Fruit fly (Drosophila melanogaster) whole organism, embryonic: Measurements from ENCODE around the gene mh.

ENCODE experiments used
- Asciz ChIP-seq: fragments of 200-800 bp; sonication (Bioruptor generic); optimal IDR thresholded peaks from 2 replicates; lab custom pipeline; 2017; ENCODE audit warnings: missing biosample characterization, mild to moderate bottlenecking, missing genetic modification characterization, missing genetic modification reagents
- B-H2 ChIP-seq: fragments of 200-800 bp; sonication (Bioruptor generic); optimal IDR thresholded peaks from 2 replicates; lab custom pipeline; 2018; ENCODE audit warnings: missing biosample characterization, mild to moderate bottlenecking, missing genetic modification characterization
- Bgb ChIP-seq: fragments of 200-800 bp; sonication (Bioruptor generic); IDR thresholded peaks from 2 replicates; pipeline ENCODE4 v1.3.6; 2022; ENCODE audit warnings: missing biosample characterization, missing genetic modification characterization; ENCODE audit not compliant: partially characterized antibody
- CG10979 ChIP-seq: fragments of 200-800 bp; sonication (Bioruptor generic); optimal IDR thresholded peaks from 2 replicates; lab custom pipeline; 2018; ENCODE audit warnings: missing biosample characterization, mild to moderate bottlenecking, missing genetic modification characterization, moderate library complexity
- CG12236 ChIP-seq: fragments of 200-800 bp; sonication (Bioruptor generic); optimal IDR thresholded peaks from 2 replicates; lab custom pipeline; 2016; ENCODE audit warnings: missing biosample characterization, missing genetic modification characterization
- CG12769 ChIP-seq: fragments of 200-800 bp; sonication (Bioruptor generic); optimal IDR thresholded peaks from 2 replicates; lab custom pipeline; 2019; ENCODE audit warnings: missing biosample characterization, mild to moderate bottlenecking, missing genetic modification characterization, moderate library complexity
- CG13775 ChIP-seq: fragments of 200-800 bp; sonication (Bioruptor generic); optimal IDR thresholded peaks from 3 replicates; lab custom pipeline; 2017; ENCODE audit warnings: missing biosample characterization, mild to moderate bottlenecking, missing genetic modification characterization
- CG15514 ChIP-seq: fragments of 200-800 bp; sonication (Bioruptor generic); optimal IDR thresholded peaks from 3 replicates; lab custom pipeline; 2017; ENCODE audit warnings: missing biosample characterization, missing genetic modification characterization, mild to moderate bottlenecking, moderate library complexity, missing genetic modification reagents
- CG16813 ChIP-seq: fragments of 200-800 bp; sonication (Bioruptor generic); IDR thresholded peaks from 3 replicates; pipeline ENCODE4 v1.3.6; 2022; ENCODE audit warnings: missing biosample characterization, missing genetic modification characterization; ENCODE audit not compliant: partially characterized antibody
- CG17829 ChIP-seq: fragments of 200-800 bp; optimal IDR thresholded peaks from 2 replicates; lab custom pipeline; 2019; ENCODE audit warnings: missing biosample characterization, mild to moderate bottlenecking, missing genetic modification characterization, moderate library complexity
- CG18764 ChIP-seq: fragments of 200-800 bp; sonication (Bioruptor generic); optimal IDR thresholded peaks from 3 replicates; lab custom pipeline; 2016; ENCODE audit warnings: missing biosample characterization, missing genetic modification characterization
- CG31365 ChIP-seq: fragments of 200-800 bp; sonication (Bioruptor generic); optimal IDR thresholded peaks from 2 replicates; lab custom pipeline; 2018; ENCODE audit warnings: missing biosample characterization, mild to moderate bottlenecking, missing genetic modification characterization
- CG32772 ChIP-seq: fragments of 200-800 bp; sonication (Bioruptor generic); IDR thresholded peaks from 2 replicates; pipeline ENCODE4 v1.3.6; 2022; ENCODE audit warnings: missing biosample characterization, missing genetic modification characterization
- CG33557 ChIP-seq: fragments of 200-800 bp; sonication (Bioruptor generic); optimal IDR thresholded peaks from 2 replicates; lab custom pipeline; 2019; ENCODE audit warnings: missing biosample characterization, mild to moderate bottlenecking, missing genetic modification characterization, moderate library complexity
- CG3847 ChIP-seq: fragments of 200-800 bp; sonication (Bioruptor generic); IDR thresholded peaks from 2 replicates; pipeline ENCODE4 v1.3.6; 2022; ENCODE audit warnings: missing biosample characterization, missing genetic modification characterization
- CG6272 ChIP-seq: fragments of 200-800 bp; sonication (Bioruptor generic); IDR thresholded peaks from 2 replicates; pipeline ENCODE4 v1.3.6; 2022; ENCODE audit warnings: missing biosample characterization, missing genetic modification characterization
- CG8359 ChIP-seq: fragments of 200-800 bp; sonication (Bioruptor generic); optimal IDR thresholded peaks from 2 replicates; lab custom pipeline; 2017; ENCODE audit warnings: missing biosample characterization, mild to moderate bottlenecking, missing genetic modification characterization, borderline replicate concordance
- CG8924 ChIP-seq: fragments of 200-800 bp; optimal IDR thresholded peaks from 3 replicates; lab custom pipeline; 2019; ENCODE audit warnings: missing biosample characterization, mild to moderate bottlenecking, missing genetic modification characterization, moderate library complexity
- CG9817 ChIP-seq: fragments of 200-800 bp; sonication (Bioruptor generic); optimal IDR thresholded peaks from 2 replicates; lab custom pipeline; 2018; ENCODE audit warnings: missing biosample characterization, mild to moderate bottlenecking, missing genetic modification characterization, moderate library complexity
- Dbx ChIP-seq: fragments of 200-800 bp; sonication (Bioruptor generic); IDR thresholded peaks from 3 replicates; pipeline ENCODE4 v1.3.6; 2022; ENCODE audit warnings: missing biosample characterization, missing genetic modification characterization
- Dref ChIP-seq: fragments of 200-800 bp; sonication (Bioruptor generic); IDR thresholded peaks from 2 replicates; pipeline ENCODE4 v1.3.6; 2022; ENCODE audit warnings: missing biosample characterization, missing genetic modification characterization
- Elba2 ChIP-seq: fragments of 200-800 bp; sonication (Bioruptor generic); optimal IDR thresholded peaks from 3 replicates; lab custom pipeline; 2016; ENCODE audit warnings: missing biosample characterization, missing genetic modification characterization
- Fer3 ChIP-seq: fragments of 200-800 bp; sonication (Bioruptor generic); optimal IDR thresholded peaks from 2 replicates; lab custom pipeline; 2018; ENCODE audit warnings: missing biosample characterization, mild to moderate bottlenecking, missing genetic modification characterization, moderate library complexity
- Kr ChIP-seq: fragments of 200-800 bp; sonication (Bioruptor generic); optimal IDR thresholded peaks from 2 replicates; lab custom pipeline; 2017; ENCODE audit warnings: missing biosample characterization, mild to moderate bottlenecking, missing genetic modification characterization
- Meics ChIP-seq: fragments of 200-800 bp; sonication (Bioruptor generic); optimal IDR thresholded peaks from 2 replicates; lab custom pipeline; 2017; ENCODE audit warnings: missing biosample characterization, mild to moderate bottlenecking, missing genetic modification characterization
- PHDP ChIP-seq: fragments of 200-800 bp; sonication (Bioruptor generic); optimal IDR thresholded peaks from 3 replicates; lab custom pipeline; 2018; ENCODE audit warnings: missing biosample characterization, mild to moderate bottlenecking, missing genetic modification characterization, moderate library complexity
- Ravus ChIP-seq: fragments of 200-800 bp; sonication (Bioruptor generic); IDR thresholded peaks from 2 replicates; pipeline ENCODE4 v1.3.6; 2022; ENCODE audit warnings: missing biosample characterization, missing genetic modification characterization
- Rx ChIP-seq: fragments of 200-800 bp; sonication (Bioruptor generic); IDR thresholded peaks from 2 replicates; pipeline ENCODE4 v1.3.6; 2022; ENCODE audit warnings: missing biosample characterization, missing genetic modification characterization
- Sin3A ChIP-seq: fragments of >200 bp; optimal IDR thresholded peaks from 2 replicates; lab custom pipeline; 2018
- Usf ChIP-seq: fragments of 200-800 bp; sonication (Bioruptor generic); optimal IDR thresholded peaks from 2 replicates; lab custom pipeline; 2017; ENCODE audit warnings: missing genotype, missing biosample characterization, missing genetic modification characterization
- Vsx1 ChIP-seq: fragments of 200-800 bp; sonication (Bioruptor generic); optimal IDR thresholded peaks from 2 replicates; lab custom pipeline; 2017; ENCODE audit warnings: missing biosample characterization, mild to moderate bottlenecking, missing genetic modification characterization, missing genetic modification reagents
- Xbp1 ChIP-seq: fragments of 200-800 bp; sonication (Bioruptor generic); optimal IDR thresholded peaks from 3 replicates; lab custom pipeline; 2016; ENCODE audit warnings: missing biosample characterization, mild to moderate bottlenecking, missing genetic modification characterization
- YL-1 ChIP-seq: fragments of 200-800 bp; sonication (Bioruptor generic); optimal IDR thresholded peaks from 3 replicates; lab custom pipeline; 2017; ENCODE audit warnings: missing biosample characterization, mild to moderate bottlenecking, missing genetic modification characterization
- ap ChIP-seq: fragments of 200-800 bp; sonication (Bioruptor generic); IDR thresholded peaks from 2 replicates; pipeline ENCODE4 v1.3.6; 2022; ENCODE audit warnings: missing biosample characterization, missing genetic modification characterization
- az2 ChIP-seq: fragments of 200-800 bp; sonication (Bioruptor generic); optimal IDR thresholded peaks from 3 replicates; lab custom pipeline; 2016; ENCODE audit warnings: missing biosample characterization, missing genetic modification characterization
- bcd ChIP-seq: fragments of 200-800 bp; sonication (Bioruptor generic); optimal IDR thresholded peaks from 2 replicates; lab custom pipeline; 2017; ENCODE audit warnings: missing biosample characterization, mild to moderate bottlenecking, missing genetic modification characterization
- caup ChIP-seq: fragments of 200-800 bp; sonication (Bioruptor generic); optimal IDR thresholded peaks from 3 replicates; lab custom pipeline; 2017; ENCODE audit warnings: missing biosample characterization, mild to moderate bottlenecking, missing genetic modification characterization, moderate library complexity; ENCODE audit not compliant: severe bottlenecking
- chm ChIP-seq: fragments of 200-800 bp; sonication (Bioruptor generic); IDR thresholded peaks from 2 replicates; pipeline ENCODE4 v1.3.6; 2022; ENCODE audit warnings: missing biosample characterization, missing genetic modification characterization
- ci ChIP-seq: fragments of 200-800 bp; sonication (Bioruptor generic); IDR thresholded peaks from 3 replicates; pipeline ENCODE4 v1.3.6; 2022; ENCODE audit warnings: missing biosample characterization, missing genetic modification characterization
- crp ChIP-seq, 2 experiments: fragments of 200-800 bp; sonication (Bioruptor generic); optimal IDR thresholded peaks; 2 replicates in 1 of 2; 3 replicates in 1 of 2; lab custom pipeline; 2017; ENCODE audit warnings: missing biosample characterization in 2 of 2, missing genetic modification characterization in 2 of 2, mild to moderate bottlenecking in 1 of 2, moderate library complexity in 1 of 2
- dmrt11E ChIP-seq: fragments of 200-800 bp; sonication (Bioruptor generic); optimal IDR thresholded peaks from 3 replicates; lab custom pipeline; 2018; ENCODE audit warnings: missing biosample characterization, mild to moderate bottlenecking, missing genetic modification characterization, moderate library complexity
- hbn ChIP-seq: fragments of 200-800 bp; sonication (Bioruptor generic); IDR thresholded peaks from 2 replicates; pipeline ENCODE4 v1.3.6; 2022; ENCODE audit warnings: missing biosample characterization, missing genetic modification characterization; ENCODE audit not compliant: partially characterized antibody
- jigr1 ChIP-seq: fragments of 200-800 bp; sonication (Bioruptor generic); IDR thresholded peaks from 3 replicates; pipeline ENCODE4 v1.3.6; 2022; ENCODE audit warnings: missing biosample characterization, missing genetic modification characterization
- lov ChIP-seq, 2 experiments: fragments of 200-800 bp in 1 of 2; fragments of >200 bp in 1 of 2; sonication (Bioruptor generic) in 1 of 2; IDR thresholded peaks in 1 of 2; optimal IDR thresholded peaks in 1 of 2; 2 replicates in 1 of 2; 3 replicates in 1 of 2; pipeline versions ENCODE4 v1.3.6 to Lab custom; 2017 to 2022; ENCODE audit warnings: missing biosample characterization in 1 of 2, missing genetic modification characterization in 1 of 2
- otp ChIP-seq: fragments of 200-800 bp; sonication (Bioruptor generic); IDR thresholded peaks from 3 replicates; pipeline ENCODE4, ENCODE4 v1.3.6; 2022; ENCODE audit warnings: missing biosample characterization, missing genetic modification characterization
- pho ChIP-seq: fragments of 200-800 bp; sonication (Bioruptor generic); optimal IDR thresholded peaks from 2 replicates; lab custom pipeline; 2016; ENCODE audit warnings: missing biosample characterization, missing genetic modification characterization
- ranshi ChIP-seq: fragments of 200-800 bp; sonication (Bioruptor generic); IDR thresholded peaks from 2 replicates; pipeline ENCODE4 v1.3.6; 2022; ENCODE audit warnings: missing biosample characterization, missing genetic modification characterization
- sens-2 ChIP-seq: fragments of 200-800 bp; sonication (Bioruptor generic); IDR thresholded peaks from 2 replicates; pipeline ENCODE4 v1.3.6; 2022; ENCODE audit warnings: missing biosample characterization, missing genetic modification characterization
- sob ChIP-seq: fragments of 200-800 bp; sonication (Bioruptor generic); IDR thresholded peaks from 2 replicates; pipeline ENCODE4 v1.3.6; 2022; ENCODE audit warnings: missing biosample characterization, missing genetic modification characterization
- sr ChIP-seq: fragments of 200-800 bp; sonication (Bioruptor generic); IDR thresholded peaks from 3 replicates; pipeline ENCODE4 v1.3.6; 2022; ENCODE audit warnings: missing biosample characterization, missing genetic modification characterization

Gene mh

dm6 chrX:15453121-15453520, 22.1 kb downstream of the mh start, which contains the start of gene CG11655 (continued):
- no peak for TF ChIP-seq sens-2
- TF ChIP-seq ranshi (GFP tag; lab: Robert Waterston, UW): 0 out of 2 replicates have a peak, but pooled peaks have one; percentile 36
- TF ChIP-seq CG6272 (GFP tag; lab: Robert Waterston, UW): no peak
- peak; percentile 38 for TF ChIP-seq CG17829 (tag; lab: Kevin White, UChicago)
- TF ChIP-seq chm (GFP tag; lab: Robert Waterston, UW): 0 out of 2 replicates have a peak, but pooled peaks have one; percentile 43
- peak; percentile 6 for TF ChIP-seq CG9817 (tag; lab: Kevin White, UChicago)
- no peak for TF ChIP-seq Bgb (GFP tag; lab: Robert Waterston, UW)
- TF ChIP-seq CG8359: no peak
- no peak for TF ChIP-seq Ravus (GFP tag; lab: Robert Waterston, UW)
- TF ChIP-seq jigr1 (GFP tag; lab: Robert Waterston, UW): no peak
- 0 out of 2 replicates have a peak, but pooled peaks have one; percentile 23 for TF ChIP-seq Dref
- TF ChIP-seq PHDP (tag; lab: Kevin White, UChicago): peak; percentile 43
- TF ChIP-seq CG33557 (GFP tag; lab: Kevin White, UChicago): no peak
- TF ChIP-seq CG16813 (GFP tag; lab: Robert Waterston, UW): no peak
- TF ChIP-seq Xbp1 (GFP tag; lab: Kevin White, UChicago): peak; percentile 23
- no peak for TF ChIP-seq CG12769 (tag; lab: Kevin White, UChicago)
- TF ChIP-seq Fer3 (tag; lab: Kevin White, UChicago): peak; percentile 25
- TF ChIP-seq CG10979 (tag; lab: Kevin White, UChicago): peak; percentile 23
- TF ChIP-seq CG8924 (tag; lab: Kevin White, UChicago): peak; percentile 19
- TF ChIP-seq Usf (GFP tag; lab: Kevin White, UChicago): peak; percentile 21
- TF ChIP-seq otp (GFP tag; lab: Robert Waterston, UW): peak; percentile 75; the same call in 2 of the 3 replicates
- TF ChIP-seq Vsx1 (GFP tag; lab: Kevin White, UChicago): no peak
- TF ChIP-seq Sin3A (lab: Kevin White, UChicago): no peak
- no peak for TF ChIP-seq pho (GFP tag; lab: Kevin White, UChicago)
- TF ChIP-seq CG32772 (GFP tag; lab: Robert Waterston, UW): no peak
- no peak for TF ChIP-seq lov (optimal IDR thresholded peaks at IDR 0.05; lab: Kevin White, UChicago)
- no peak for TF ChIP-seq lov (GFP tag; IDR thresholded peaks at IDR 0.05; lab: Robert Waterston, UW)
- no peak for TF ChIP-seq hbn
- no peak for TF ChIP-seq YL-1 (GFP tag; lab: Kevin White, UChicago)
- TF ChIP-seq CG3847 (GFP tag; lab: Robert Waterston, UW): no peak
- TF ChIP-seq CG18764 (GFP tag; lab: Kevin White, UChicago): no peak
- TF ChIP-seq az2 (GFP tag; lab: Kevin White, UChicago): peak; percentile 25
- TF ChIP-seq Dbx: peak; percentile 52; the same call in 1 of the 3 replicates
- TF ChIP-seq ap (GFP tag; lab: Robert Waterston, UW): 0 out of 2 replicates have a peak, but pooled peaks have one; percentile 11
- 0 out of 2 replicates have a peak, but pooled peaks have one; percentile 23 for TF ChIP-seq Rx (GFP tag; lab: Robert Waterston, UW)
- TF ChIP-seq Kr (GFP tag; lab: Kevin White, UChicago): no peak
- peak; percentile 32 for TF ChIP-seq bcd (GFP tag; lab: Kevin White, UChicago)
- TF ChIP-seq CG31365 (tag; lab: Kevin White, UChicago): no peak
- peak; percentile 83 for TF ChIP-seq Elba2
- TF ChIP-seq sr: no peak
- no peak for TF ChIP-seq B-H2
- TF ChIP-seq CG12236: no peak
- peak; percentile 48 for TF ChIP-seq CG15514
- no peak for TF ChIP-seq Meics (GFP tag; lab: Kevin White, UChicago)
- TF ChIP-seq sob (GFP tag; lab: Robert Waterston, UW): peak; percentile 23; the same call in 1 of the 2 replicates
- peak; percentile 14 for TF ChIP-seq CG13775
- TF ChIP-seq caup (GFP tag; lab: Kevin White, UChicago): no peak
- no peak for TF ChIP-seq Asciz (GFP tag; lab: Kevin White, UChicago)
- 0 out of 3 replicates have a peak, but pooled peaks have one; percentile 36 for TF ChIP-seq ci (GFP tag; lab: Robert Waterston, UW)
- peak in 1 of 2 experiments; percentile 80 for TF ChIP-seq crp (GFP tag; optimal IDR thresholded peaks at IDR 0.05; lab: Kevin White, UChicago)
- TF ChIP-seq dmrt11E: peak; percentile 35
